Worm (Caenorhabditis elegans): ENCODE measurements around the gene F58G11.4.

The F58G11.4 gene

ce11 chrV:13627103-13627623, 45.2 kb upstream of the F58G11.4 start, which contains the start of gene sde-2:
Gene sde-2, plus strand, starts transcription at chrV:13627573.
- TF ChIP-seq egl-27 (tag; optimal IDR thresholded peaks at IDR 0.05) (no peak), hmg-11 (tag; optimal IDR thresholded peaks at IDR 0.05) (no peak), ceh-82 (tag; optimal IDR thresholded peaks at IDR 0.05) (no peak), lin-39 (tag; optimal IDR thresholded peaks at IDR 0.05) (peak; percentile 4), jun-1 (tag; optimal IDR thresholded peaks at IDR 0.05) (no peak), zag-1 (tag; optimal IDR thresholded peaks at IDR 0.05) (no peak), egl-5 (tag; optimal IDR thresholded peaks at IDR 0.05) (peak; percentile 35), pqm-1 (tag; optimal IDR thresholded peaks at IDR 0.05) (no peak), fos-1 (tag; optimal IDR thresholded peaks at IDR 0.05) (no peak), nhr-237 (tag; optimal IDR thresholded peaks at IDR 0.05) (no peak)

DNA sequence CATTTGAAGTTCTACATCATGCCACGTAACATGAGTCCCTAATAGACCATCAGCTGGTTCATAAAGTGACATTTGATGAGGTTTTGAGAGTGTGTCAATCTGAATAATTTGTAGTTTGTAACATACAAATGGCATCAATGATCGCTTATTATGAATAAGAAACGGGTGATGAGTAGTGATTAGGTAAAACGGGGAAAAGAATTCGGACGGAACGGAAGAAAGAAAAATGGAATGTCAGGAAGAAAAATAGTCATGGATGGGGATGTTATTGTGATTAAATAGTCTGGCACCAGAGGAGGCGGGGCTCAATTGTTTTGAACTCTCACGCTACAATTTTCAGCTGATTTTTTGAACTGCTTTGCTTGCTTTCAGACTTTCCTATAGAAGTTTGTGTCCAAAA, 38.2 kb upstream of the F58G11.4 start, which contains the start of gene H37A05.2:
Gene H37A05.2 (minus strand): TSS at position 101 of the 400 bp plus-strand sequence.
- no peak for TF ChIP-seq nhr-11 (tag; optimal IDR thresholded peaks at IDR 0.05)
- TF ChIP-seq mdl-1 (tag; optimal IDR thresholded peaks at IDR 0.05), result no peak
- TF ChIP-seq pha-4 (tag; optimal IDR thresholded peaks at IDR 0.05), result no peak
- no peak for TF ChIP-seq fos-1 (tag; optimal IDR thresholded peaks at IDR 0.05)
- TF ChIP-seq unc-62 (GFP tag; optimal IDR thresholded peaks at IDR 0.05), result no peak
- no peak for TF ChIP-seq fkh-10 (GFP tag; optimal IDR thresholded peaks at IDR 0.05)
- no peak for TF ChIP-seq aly-2 (tag; optimal IDR thresholded peaks at IDR 0.05)

DNA sequence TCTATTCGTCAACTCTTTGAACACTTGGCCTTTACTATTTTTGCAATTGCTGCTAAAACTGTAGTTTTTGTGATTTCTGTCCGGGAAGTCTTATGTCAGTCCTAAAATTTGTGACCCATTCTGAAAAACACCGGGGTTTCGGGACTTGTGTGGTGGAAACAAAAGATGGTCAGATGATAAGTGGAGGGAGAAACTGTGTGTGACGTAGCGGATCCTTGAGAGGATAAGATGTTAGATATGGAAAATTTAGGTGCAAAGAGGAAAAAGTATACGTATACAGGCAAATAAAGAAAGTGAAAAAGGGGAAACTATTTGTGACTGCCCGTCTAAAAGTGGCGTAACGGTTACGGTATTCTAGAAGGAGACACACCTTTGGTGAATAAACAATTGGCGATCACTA, 36.0 kb upstream of the F58G11.4 start:
- no peak for TF ChIP-seq pha-4 (tag; optimal IDR thresholded peaks at IDR 0.05)
- TF ChIP-seq egl-5 (tag; optimal IDR thresholded peaks at IDR 0.05), result no peak
- no peak for TF ChIP-seq mml-1 (tag; optimal IDR thresholded peaks at IDR 0.05)
- peak; percentile 8 for TF ChIP-seq elt-1 (tag; optimal IDR thresholded peaks at IDR 0.05)
- no peak for TF ChIP-seq pqm-1 (tag; optimal IDR thresholded peaks at IDR 0.05)
- TF ChIP-seq nhr-23 (tag; optimal IDR thresholded peaks at IDR 0.05), result peak; percentile 21

DNA sequence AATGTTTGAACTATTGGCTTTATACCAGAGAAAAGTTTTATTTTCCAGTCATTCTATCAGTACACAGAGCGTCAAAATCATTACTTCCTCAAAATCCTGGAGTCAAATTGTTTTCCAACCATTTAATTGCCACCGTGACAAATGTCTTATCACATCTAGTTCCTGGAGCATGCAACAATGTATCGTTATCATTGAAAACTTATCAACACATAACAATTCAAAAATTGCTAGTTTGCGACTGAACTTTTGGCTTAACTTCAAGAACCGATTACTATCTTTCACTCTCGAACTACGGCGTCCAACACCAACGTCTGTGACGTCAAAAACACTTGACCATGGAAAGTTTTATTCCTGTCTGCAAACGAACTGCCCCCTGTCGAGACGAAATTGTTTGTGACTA, 34.3 kb upstream of the F58G11.4 start:
- TF ChIP-seq pha-4 (tag; optimal IDR thresholded peaks at IDR 0.05) (peak; percentile 3), hmg-11 (tag; optimal IDR thresholded peaks at IDR 0.05) (no peak), elt-2 (tag; optimal IDR thresholded peaks at IDR 0.05) (peak; percentile 89), ztf-11 (tag; optimal IDR thresholded peaks at IDR 0.05) (no peak), fkh-10 (GFP tag; optimal IDR thresholded peaks at IDR 0.05) (no peak), jun-1 (tag; optimal IDR thresholded peaks at IDR 0.05) (peak; percentile 22)

DNA sequence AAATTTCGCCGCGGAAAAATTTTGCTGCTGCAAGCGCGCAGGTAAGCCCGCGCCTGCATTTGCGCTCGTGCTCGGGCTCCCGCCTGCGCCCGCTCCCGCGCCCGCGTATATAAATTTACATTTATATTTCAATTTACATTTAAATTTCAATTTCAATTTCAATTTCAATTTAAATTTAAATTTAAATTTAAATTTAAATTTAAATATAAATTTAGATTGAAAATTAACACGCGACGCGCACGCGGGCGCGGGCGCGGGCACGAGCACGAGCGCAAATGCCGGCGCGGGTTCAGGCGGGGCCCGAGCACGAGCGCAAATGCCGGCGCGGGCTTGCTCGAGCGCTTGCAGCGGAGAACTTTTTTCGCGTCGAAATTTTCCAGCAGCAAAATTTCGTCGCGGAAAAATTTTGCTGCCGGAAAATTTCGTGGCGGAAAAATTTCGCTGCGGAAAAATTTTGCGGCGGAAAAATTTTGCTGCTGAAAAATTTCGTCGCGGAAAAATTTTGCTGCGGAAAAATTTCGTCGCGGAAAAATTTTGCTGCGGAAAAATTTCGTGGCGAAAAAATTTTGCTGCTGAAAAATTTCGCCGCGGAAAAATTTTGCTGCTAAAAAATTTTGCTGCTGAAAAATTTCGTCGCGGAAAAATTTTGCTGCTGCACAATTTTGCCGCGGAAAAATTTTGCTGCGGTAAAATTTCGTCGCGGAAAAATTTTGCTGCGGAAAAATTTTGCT, 26.4 kb upstream of the F58G11.4 start:
- no peak for TF ChIP-seq pha-4 (tag; optimal IDR thresholded peaks at IDR 0.05)
- no peak for TF ChIP-seq nhr-28 (tag; optimal IDR thresholded peaks at IDR 0.05)
- TF ChIP-seq snpc-4 (tag; optimal IDR thresholded peaks at IDR 0.05), result no peak
- no peak for TF ChIP-seq mml-1 (tag; optimal IDR thresholded peaks at IDR 0.05)
- TF ChIP-seq ceh-82 (tag; optimal IDR thresholded peaks at IDR 0.05), result no peak
- no peak for TF ChIP-seq ceh-9 (tag; optimal IDR thresholded peaks at IDR 0.05)
- TF ChIP-seq fkh-2 (tag; optimal IDR thresholded peaks at IDR 0.05), result no peak
- no peak for TF ChIP-seq nhr-12 (tag; optimal IDR thresholded peaks at IDR 0.05)
- no peak for TF ChIP-seq nhr-77 (tag; optimal IDR thresholded peaks at IDR 0.05)
- TF ChIP-seq nhr-67 (tag; optimal IDR thresholded peaks at IDR 0.05), result no peak

ce11 chrV:13647185-13647584, 25.2 kb upstream of the F58G11.4 start:
- no peak for TF ChIP-seq skn-1 (tag; optimal IDR thresholded peaks at IDR 0.05)
- TF ChIP-seq nhr-67 (tag; optimal IDR thresholded peaks at IDR 0.05), result no peak
- TF ChIP-seq nhr-12 (tag; optimal IDR thresholded peaks at IDR 0.05), result no peak
- no peak for TF ChIP-seq nhr-237 (tag; optimal IDR thresholded peaks at IDR 0.05)

DNA sequence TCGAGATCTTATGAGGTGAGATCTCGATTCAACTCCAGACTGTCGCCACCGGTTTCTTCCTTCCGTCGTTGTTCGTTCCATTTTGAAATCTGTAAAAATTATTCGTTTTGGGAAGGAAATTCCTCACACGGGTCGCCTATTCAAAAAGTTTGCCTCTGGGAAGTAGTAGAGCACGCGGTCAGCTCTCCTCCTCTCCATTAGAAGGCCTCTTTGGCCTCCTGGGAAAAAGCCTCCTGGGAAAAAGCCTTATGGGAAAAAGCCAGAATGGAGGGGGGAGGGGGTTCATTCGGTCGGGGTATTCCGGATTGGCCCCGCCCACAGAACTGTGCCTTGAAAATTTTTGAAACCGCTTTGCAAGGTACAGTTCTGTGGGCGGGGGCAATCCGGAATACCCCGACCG, 24.8 kb upstream of the F58G11.4 start:
- no peak for TF ChIP-seq skn-1 (tag; optimal IDR thresholded peaks at IDR 0.05)

Measured in whole organism, L3 larva.